Comparison of ENCODE assay signal across 5 fruit fly cellular contexts in the genomic region with DNA sequence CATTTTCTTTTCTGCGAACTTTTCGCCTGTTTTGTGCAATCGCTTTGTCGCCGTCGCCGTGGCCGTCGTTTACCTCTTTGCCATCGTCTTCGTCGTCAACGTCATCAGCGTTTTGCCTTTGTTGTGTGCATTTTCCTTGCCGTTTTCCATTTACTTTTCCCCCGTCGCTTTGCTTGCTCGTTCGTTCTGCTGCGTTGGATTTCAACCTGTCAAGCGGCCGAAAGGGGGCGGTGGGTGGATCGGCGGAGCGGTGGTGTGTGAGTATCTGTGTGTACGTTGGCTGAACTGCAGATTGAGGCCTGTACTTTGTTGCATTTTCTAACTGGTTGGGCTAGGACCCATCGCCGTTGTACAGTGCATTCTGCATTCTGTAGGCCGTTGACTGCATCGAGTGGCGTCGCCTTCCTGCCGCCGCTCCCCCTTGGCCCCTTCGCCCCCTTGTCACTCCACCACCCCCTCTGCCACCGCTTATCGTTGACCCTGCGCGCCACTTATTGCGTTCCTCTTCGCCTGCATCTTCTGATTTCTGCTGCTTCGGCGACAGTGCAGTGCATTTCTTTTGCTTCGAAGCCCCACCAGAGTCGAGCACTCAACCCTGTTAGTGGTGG.
TF ChIP-seq lines count a peak whose summit lies in the region.

No protein-coding gene starts in this region.

- TF ChIP-seq CTCF in whole organism, embryonic (GFP tag; optimal IDR thresholded peaks at IDR 0.05; lab: Kevin White, UChicago) = no peak

TF ChIP-seq in whole organism, adult, 20 proteins besides CTCF, POLR2A, EP300 and RAD21:
- no peak for TF ChIP-seq Mnt (GFP tag; optimal IDR thresholded peaks at IDR 0.05; lab: Kevin White, UChicago)
- no peak for TF ChIP-seq CG5204 (GFP tag; optimal IDR thresholded peaks at IDR 0.05; lab: Kevin White, UChicago)
- TF ChIP-seq tj (GFP tag; optimal IDR thresholded peaks at IDR 0.05; lab: Kevin White, UChicago) = peak; percentile 79
- no peak for TF ChIP-seq toe (GFP tag; optimal IDR thresholded peaks at IDR 0.05; lab: Kevin White, UChicago)
- no peak for TF ChIP-seq CG33017 (tag; optimal IDR thresholded peaks at IDR 0.05; lab: Kevin White, UChicago)
- TF ChIP-seq cic (GFP tag; optimal IDR thresholded peaks at IDR 0.05; lab: Kevin White, UChicago) = peak; percentile 0
- no peak for TF ChIP-seq CG11617 (GFP tag; optimal IDR thresholded peaks at IDR 0.05; lab: Kevin White, UChicago)
- TF ChIP-seq CG7101 (tag; optimal IDR thresholded peaks at IDR 0.05; lab: Kevin White, UChicago) = no peak
- TF ChIP-seq Crg-1 (GFP tag; optimal IDR thresholded peaks at IDR 0.05; lab: Kevin White, UChicago) = no peak
- no peak for TF ChIP-seq ovo (GFP tag; optimal IDR thresholded peaks at IDR 0.05; lab: Kevin White, UChicago)
- TF ChIP-seq Hr96 (GFP tag; optimal IDR thresholded peaks at IDR 0.05; lab: Kevin White, UChicago) = no peak
- no peak for TF ChIP-seq kay (GFP tag; lab: Kevin White, UChicago; ENCODE audit: borderline replicate concordance)

TF ChIP-seq in whole organism, embryonic, 481 proteins besides CTCF, POLR2A, EP300 and RAD21 (continues in another document):
- TF ChIP-seq ham (GFP tag; IDR thresholded peaks at IDR 0.05; lab: Robert Waterston, UW) (no peak), emc (GFP tag; optimal IDR thresholded peaks at IDR 0.05; lab: Kevin White, UChicago) (no peak), B-H2 (GFP tag; optimal IDR thresholded peaks at IDR 0.05; lab: Kevin White, UChicago) (no peak), vvl (GFP tag; IDR thresholded peaks at IDR 0.05; lab: Robert Waterston, UW) (no peak), Ets65A (GFP tag; lab: Kevin White, UChicago) (peak; percentile 29), CG8388 (GFP tag; optimal IDR thresholded peaks at IDR 0.05; lab: Kevin White, UChicago) (no peak), PHDP (tag; optimal IDR thresholded peaks at IDR 0.05; lab: Kevin White, UChicago) (no peak), bsh (GFP tag; optimal IDR thresholded peaks at IDR 0.05; lab: Kevin White, UChicago) (no peak), Hr3 (GFP tag; optimal IDR thresholded peaks at IDR 0.05; lab: Kevin White, UChicago) (no peak), crol (GFP tag; IDR thresholded peaks at IDR 0.05; lab: Robert Waterston, UW) (peak; percentile 82), luna (GFP tag; optimal IDR thresholded peaks at IDR 0.05; lab: Kevin White, UChicago) (no peak), CG14965 (GFP tag; optimal IDR thresholded peaks at IDR 0.05; lab: Kevin White, UChicago; ENCODE audit: borderline replicate concordance) (no peak), CG11247 (GFP tag; IDR thresholded peaks at IDR 0.05; lab: Robert Waterston, UW) (0 out of 2 replicates have a peak, but pooled peaks have one; percentile 26), Hr39 (optimal IDR thresholded peaks at IDR 0.05; lab: Kevin White, UChicago) (no peak), org-1 (GFP tag; optimal IDR thresholded peaks at IDR 0.05; lab: Kevin White, UChicago) (no peak), pros (GFP tag; optimal IDR thresholded peaks at IDR 0.05; lab: Kevin White, UChicago) (no peak), oc (tag; optimal IDR thresholded peaks at IDR 0.05; lab: Kevin White, UChicago) (no peak), CG31365 (tag; optimal IDR thresholded peaks at IDR 0.05; lab: Kevin White, UChicago) (no peak), odd (GFP tag; optimal IDR thresholded peaks at IDR 0.05; lab: Kevin White, UChicago) (no peak)

TF ChIP-seq in whole organism, prepupa, 60 proteins besides CTCF, POLR2A, EP300 and RAD21 (continues in another document):
- TF ChIP-seq Eip78C (GFP tag; lab: Kevin White, UChicago) (no peak), Sox14 (GFP tag; optimal IDR thresholded peaks at IDR 0.05; lab: Kevin White, UChicago) (no peak), Hr39 (GFP tag; optimal IDR thresholded peaks at IDR 0.05; lab: Kevin White, UChicago) (no peak), Sox15 (GFP tag; optimal IDR thresholded peaks at IDR 0.05; lab: Kevin White, UChicago) (no peak), CG3919 (GFP tag; optimal IDR thresholded peaks at IDR 0.05; lab: Kevin White, UChicago) (no peak), Eip93F (GFP tag; optimal IDR thresholded peaks at IDR 0.05; lab: Kevin White, UChicago) (no peak), CG6163 (GFP tag; IDR thresholded peaks at IDR 0.05; lab: Robert Waterston, UW) (peak; percentile 52; the same call in 2 of the 3 replicates), vri (GFP tag; optimal IDR thresholded peaks at IDR 0.05; lab: Kevin White, UChicago) (no peak), Smox (GFP tag; optimal IDR thresholded peaks at IDR 0.05; lab: Kevin White, UChicago) (no peak), fd85E (GFP tag; optimal IDR thresholded peaks at IDR 0.05; lab: Kevin White, UChicago) (no peak), CG6276 (GFP tag; optimal IDR thresholded peaks at IDR 0.05; lab: Kevin White, UChicago) (no peak), cyc (GFP tag; optimal IDR thresholded peaks at IDR 0.05; lab: Kevin White, UChicago) (no peak), lz (GFP tag; optimal IDR thresholded peaks at IDR 0.05; lab: Kevin White, UChicago) (no peak), Eip75B (GFP tag; optimal IDR thresholded peaks at IDR 0.05; lab: Kevin White, UChicago) (no peak), topi (GFP tag; optimal IDR thresholded peaks at IDR 0.05; lab: Kevin White, UChicago) (no peak), CG6808 (GFP tag; optimal IDR thresholded peaks at IDR 0.05; lab: Kevin White, UChicago) (no peak), CG10631 (GFP tag; optimal IDR thresholded peaks at IDR 0.05; lab: Kevin White, UChicago) (no peak), CG8319 (GFP tag; optimal IDR thresholded peaks at IDR 0.05; lab: Kevin White, UChicago) (no peak), CG3032 (tag; optimal IDR thresholded peaks at IDR 0.05; lab: Kevin White, UChicago) (no peak), CG31627 (GFP tag; optimal IDR thresholded peaks at IDR 0.05; lab: Kevin White, UChicago) (no peak)

TF ChIP-seq in whole organism, pupa, 21 proteins besides CTCF, POLR2A, EP300 and RAD21:
- no peak for TF ChIP-seq CG4496 (GFP tag; IDR thresholded peaks at IDR 0.05; lab: Robert Waterston, UW)
- peak; percentile 28 for TF ChIP-seq gl (tag; optimal IDR thresholded peaks at IDR 0.05; lab: Kevin White, UChicago)
- TF ChIP-seq CG8301 (tag; optimal IDR thresholded peaks at IDR 0.05; lab: Kevin White, UChicago) = no peak
- peak; percentile 97 for TF ChIP-seq EcR (GFP tag; optimal IDR thresholded peaks at IDR 0.05; lab: Kevin White, UChicago)
- TF ChIP-seq CG13204 (GFP tag; optimal IDR thresholded peaks at IDR 0.05; lab: Kevin White, UChicago) = peak; percentile 95

TF ChIP-seq in whole organism, wandering third instar larva, 38 proteins besides CTCF, POLR2A, EP300 and RAD21:
- TF ChIP-seq psq (GFP tag; optimal IDR thresholded peaks at IDR 0.05; lab: Kevin White, UChicago) (peak; percentile 87), fru (GFP tag; optimal IDR thresholded peaks at IDR 0.05; lab: Kevin White, UChicago) (no peak), CG32264 (GFP tag; optimal IDR thresholded peaks at IDR 0.05; lab: Kevin White, UChicago) (no peak)
